Worm (Caenorhabditis elegans): ENCODE data around the gene R02D5.6.

DNA sequence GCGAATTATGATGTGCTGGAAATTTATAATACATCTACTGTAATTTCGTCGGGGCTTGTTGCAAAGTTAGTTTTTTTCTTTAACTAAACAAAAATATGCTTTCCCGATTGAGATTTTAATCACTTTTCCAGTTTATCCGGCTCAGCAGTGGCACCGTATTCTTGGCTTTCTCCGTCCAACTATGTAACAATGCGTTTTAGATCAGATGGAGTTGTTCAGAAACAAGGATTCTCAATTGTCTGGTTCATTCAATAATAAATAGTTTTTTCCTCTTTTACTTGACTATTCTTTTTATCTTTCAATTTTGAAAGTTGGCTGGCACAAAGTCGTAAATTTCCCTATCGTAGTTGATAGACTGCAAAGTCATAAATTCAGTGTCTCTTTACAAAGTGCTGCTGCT, 43.8 kb downstream of the R02D5.6 start, which contains the start of gene clec-56:
- TF ChIP-seq tbx-2 (tag; optimal IDR thresholded peaks at IDR 0.05): no peak
- no peak for TF ChIP-seq ZK546.5 (tag; optimal IDR thresholded peaks at IDR 0.05)
- TF ChIP-seq pqm-1 (tag; optimal IDR thresholded peaks at IDR 0.05): peak; percentile 5
- TF ChIP-seq zag-1 (tag; optimal IDR thresholded peaks at IDR 0.05): no peak
- no peak for TF ChIP-seq jun-1 (tag; optimal IDR thresholded peaks at IDR 0.05)
- TF ChIP-seq nhr-237 (tag; optimal IDR thresholded peaks at IDR 0.05): no peak
- TF ChIP-seq nhr-11 (tag; optimal IDR thresholded peaks at IDR 0.05): no peak
- TF ChIP-seq nhr-28 (tag; optimal IDR thresholded peaks at IDR 0.05): no peak
- TF ChIP-seq pha-4 (tag; optimal IDR thresholded peaks at IDR 0.05): no peak
- no peak for TF ChIP-seq ama-1 (optimal IDR thresholded peaks at IDR 0.05)
